Fruit fly (Drosophila melanogaster) whole organism, embryonic: Measurements from ENCODE around the gene CG9961.

Experiments used
- CG10366 ChIP-seq: fragments of 200-800 bp; sonication (Bioruptor generic); IDR thresholded peaks from 2 replicates; pipeline ENCODE4 v1.3.6; 2022; ENCODE audit warnings: missing biosample characterization, missing genetic modification characterization
- CG1647 ChIP-seq: fragments of 200-800 bp; sonication (Bioruptor generic); optimal IDR thresholded peaks from 3 replicates; lab custom pipeline; 2016; ENCODE audit warnings: missing biosample characterization, missing genetic modification characterization
- CG16779 ChIP-seq: fragments of 200-800 bp; sonication (Bioruptor generic); IDR thresholded peaks from 2 replicates; pipeline ENCODE4 v1.3.6; 2022; ENCODE audit warnings: missing biosample characterization, missing genetic modification characterization
- CG18476 ChIP-seq: fragments of 200-800 bp; sonication (Bioruptor generic); optimal IDR thresholded peaks from 2 replicates; lab custom pipeline; 2016; ENCODE audit warnings: missing biosample characterization, mild to moderate bottlenecking, missing genetic modification characterization
- CG43689 ChIP-seq: fragments of 200-800 bp; sonication (Bioruptor generic); IDR thresholded peaks from 2 replicates; pipeline ENCODE4 v1.3.6; 2022; ENCODE audit warnings: missing biosample characterization, missing genetic modification characterization
- CG9817 ChIP-seq: fragments of 200-800 bp; sonication (Bioruptor generic); optimal IDR thresholded peaks from 2 replicates; lab custom pipeline; 2018; ENCODE audit warnings: missing biosample characterization, mild to moderate bottlenecking, missing genetic modification characterization, moderate library complexity
- HmgZ ChIP-seq: fragments of 200-800 bp; sonication (Bioruptor generic); optimal IDR thresholded peaks from 2 replicates; lab custom pipeline; 2018; ENCODE audit warnings: missing biosample characterization, mild to moderate bottlenecking, missing genetic modification characterization
- Hr51 ChIP-seq, 2 experiments: fragments of 200-800 bp; sonication (Bioruptor generic); optimal IDR thresholded peaks; 2 replicates in 1 of 2; 3 replicates in 1 of 2; lab custom pipeline; 2016 to 2018; ENCODE audit warnings: missing biosample characterization in 2 of 2, missing genetic modification characterization in 2 of 2, mild to moderate bottlenecking in 1 of 2, moderate library complexity in 1 of 2
- cas ChIP-seq: fragments of 200-800 bp; sonication (Bioruptor generic); IDR thresholded peaks from 2 replicates; pipeline ENCODE4 v1.3.6; 2022; ENCODE audit warnings: missing biosample characterization, missing genetic modification characterization
- corto ChIP-seq: fragments of 200-800 bp; sonication (Bioruptor generic); optimal IDR thresholded peaks from 2 replicates; lab custom pipeline; 2016; ENCODE audit warnings: missing biosample characterization, mild to moderate bottlenecking, missing genetic modification characterization, moderate library complexity
- eyg ChIP-seq: fragments of 200-800 bp; sonication (Bioruptor generic); optimal IDR thresholded peaks from 3 replicates; lab custom pipeline; 2016; ENCODE audit warnings: missing biosample characterization, missing genetic modification characterization
- oc ChIP-seq: fragments of 200-800 bp; sonication (Bioruptor generic); optimal IDR thresholded peaks from 2 replicates; lab custom pipeline; 2018; ENCODE audit warnings: missing biosample characterization, mild to moderate bottlenecking, missing genetic modification characterization, moderate library complexity
- pb ChIP-seq: fragments of 200-800 bp; sonication (Bioruptor generic); optimal IDR thresholded peaks from 3 replicates; lab custom pipeline; 2016; ENCODE audit warnings: missing biosample characterization, missing genetic modification characterization
- tll ChIP-seq, 2 experiments: fragments of 200-800 bp in 1 of 2; fragments of >200 bp in 1 of 2; sonication (Bioruptor generic) in 1 of 2; optimal IDR thresholded peaks; 2 replicates each; lab custom pipeline; 2017 to 2019; ENCODE audit warnings: missing biosample characterization in 2 of 2, missing genetic modification characterization in 2 of 2, mild to moderate bottlenecking in 1 of 2, moderate library complexity in 1 of 2

DNA sequence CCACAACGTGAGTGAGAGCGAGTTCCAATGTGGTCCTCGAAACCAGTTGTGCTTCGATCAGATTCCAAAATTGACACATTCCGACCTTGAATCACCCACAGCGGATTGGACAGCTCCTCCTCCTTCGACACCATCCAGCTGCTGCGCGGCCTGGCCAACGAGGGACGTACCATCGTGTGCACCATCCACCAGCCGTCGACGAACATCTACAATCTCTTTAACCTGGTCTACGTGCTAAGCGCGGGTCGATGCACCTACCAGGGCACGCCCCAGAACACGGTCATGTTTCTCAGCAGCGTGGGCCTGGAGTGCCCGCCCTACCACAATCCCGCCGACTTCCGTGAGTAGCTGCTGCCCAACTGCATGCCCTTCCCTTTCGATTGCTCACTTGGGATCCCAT, 7.2 kb downstream of the CG9961 start:
- TF ChIP-seq oc (tag; lab: Kevin White, UChicago) (no peak), eyg (GFP tag; lab: Kevin White, UChicago) (no peak), CG10366 (no peak), pb (GFP tag; lab: Kevin White, UChicago) (no peak), corto (GFP tag; lab: Kevin White, UChicago) (no peak), tll (GFP tag; optimal IDR thresholded peaks at IDR 0.05; lab: Kevin White, UChicago) (no peak), HmgZ (tag; lab: Kevin White, UChicago) (no peak), CG1647 (GFP tag; lab: Kevin White, UChicago) (no peak), cas (GFP tag; lab: Robert Waterston, UW) (no peak), CG9817 (no peak), CG18476 (GFP tag; lab: Kevin White, UChicago) (no peak), Hr51 (GFP tag; optimal IDR thresholded peaks at IDR 0.05; lab: Kevin White, UChicago) (no peak), CG43689 (GFP tag; lab: Robert Waterston, UW) (no peak), CG16779 (GFP tag; lab: Robert Waterston, UW) (no peak)
